Worm (Caenorhabditis elegans) whole organism, L3 larva: ENCODE measurements around the gene C35A5.6.

Experiments
- ZK546.5 ChIP-seq: sonication (generic microtip); optimal IDR thresholded peaks from 2 replicates; lab custom pipeline; 2017; ENCODE audit warnings: missing biosample characterization, missing genetic modification characterization
- ceh-9 ChIP-seq: sonication (generic microtip); optimal IDR thresholded peaks from 2 replicates; lab custom pipeline; 2018; ENCODE audit warnings: missing biosample characterization, missing genetic modification characterization
- fkh-10 ChIP-seq: sonication (generic microtip); optimal IDR thresholded peaks from 2 replicates; lab custom pipeline; 2017; ENCODE audit warnings: missing biosample characterization, missing genetic modification reagents, missing genetic modification characterization
- fkh-2 ChIP-seq: fragments of 150-350 bp; optimal IDR thresholded peaks from 2 replicates; lab custom pipeline; 2014; ENCODE audit warnings: missing biosample characterization, missing genetic modification reagents, missing genetic modification characterization
- jun-1 ChIP-seq: fragments of 150-350 bp; optimal IDR thresholded peaks from 2 replicates; lab custom pipeline; 2014; ENCODE audit warnings: missing biosample characterization, missing genetic modification reagents, missing genetic modification characterization
- lin-15B ChIP-seq: fragments of 150-350 bp; optimal IDR thresholded peaks from 2 replicates; lab custom pipeline; 2014; ENCODE audit warnings: missing biosample characterization, missing genetic modification characterization
- mdl-1 ChIP-seq: fragments of 150-350 bp; optimal IDR thresholded peaks from 2 replicates; lab custom pipeline; 2014; ENCODE audit warnings: missing biosample characterization, missing genetic modification characterization

DNA sequence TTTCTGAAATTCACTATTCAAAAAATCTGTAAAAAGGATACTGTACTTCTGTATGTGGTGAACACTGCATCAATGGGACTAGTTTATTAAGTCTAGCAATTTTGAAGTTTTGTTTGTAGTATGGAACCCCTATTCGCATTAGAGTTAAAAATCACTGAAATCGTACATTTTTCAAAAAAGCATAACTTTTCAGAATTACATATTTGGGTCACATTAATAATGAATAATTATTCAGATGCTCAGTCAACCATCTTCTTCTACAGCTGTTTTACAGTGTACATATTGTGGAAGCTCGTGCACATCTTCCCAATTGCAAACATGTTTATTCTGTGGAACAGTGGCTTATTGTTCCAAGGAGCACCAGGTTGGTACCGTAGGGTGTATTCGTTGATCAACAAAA is 40.2 kb upstream of the C35A5.6 start:
- no peak for TF ChIP-seq mdl-1 (tag; lab: Kevin White, UChicago)
- TF ChIP-seq ZK546.5 (tag; lab: Kevin White, UChicago): no peak
- no peak for TF ChIP-seq fkh-10 (GFP tag; lab: Kevin White, UChicago)
- no peak for TF ChIP-seq ceh-9 (tag; lab: Kevin White, UChicago)
- no peak for TF ChIP-seq lin-15B
- TF ChIP-seq fkh-2: no peak
- no peak for TF ChIP-seq jun-1 (tag; lab: Kevin White, UChicago)
